Worm (Caenorhabditis elegans): ENCODE data around the gene K04C2.3.
A peak's percentile ranks its signal among the peaks of the same experiment; 100 is the strongest.

The K04C2.3 gene

ce11 chrIII:6863901-6864300 is 9.0 kb upstream of the K04C2.3 start, which contains the start of gene sma-3:
TSS of gene sma-3 (minus strand) at chrIII:6863968.
- peak; percentile 12 for TF ChIP-seq nhr-6 (tag; optimal IDR thresholded peaks at IDR 0.05)
- no peak for TF ChIP-seq Y5F2A.4 (GFP tag; optimal IDR thresholded peaks at IDR 0.05)
- no peak for TF ChIP-seq spr-1 (tag; optimal IDR thresholded peaks at IDR 0.05)
- no peak for TF ChIP-seq nhr-102 (tag; optimal IDR thresholded peaks at IDR 0.05)
- no peak for TF ChIP-seq php-3 (GFP tag; IDR thresholded peaks at IDR 0.05)
- no peak for TF ChIP-seq nhr-41 (GFP tag; IDR thresholded peaks at IDR 0.05)
- no peak for TF ChIP-seq zfp-3 (GFP tag; conservative IDR thresholded peaks at IDR 0.05)
- TF ChIP-seq hlh-30 (tag; optimal IDR thresholded peaks at IDR 0.05; ENCODE audit: insufficient read depth): no peak
- no peak for TF ChIP-seq zip-2 (tag; optimal IDR thresholded peaks at IDR 0.05)
- no peak for TF ChIP-seq skn-1 (tag; optimal IDR thresholded peaks at IDR 0.05)
- no peak for TF ChIP-seq duxl-1 (tag; optimal IDR thresholded peaks at IDR 0.05; ENCODE audit: poor library complexity)
- TF ChIP-seq lin-15B (tag; optimal IDR thresholded peaks at IDR 0.05): no peak
- no peak for TF ChIP-seq F26F4.8 (GFP tag; conservative IDR thresholded peaks at IDR 0.05)
- no peak for TF ChIP-seq ceh-44 (GFP tag; IDR thresholded peaks at IDR 0.05)
- TF ChIP-seq ceh-20 (GFP tag; IDR thresholded peaks at IDR 0.05): no peak
- no peak for TF ChIP-seq zip-11 (GFP tag; IDR thresholded peaks at IDR 0.05)
- no peak for TF ChIP-seq aha-1 (tag)
- TF ChIP-seq dmd-6 (GFP tag; IDR thresholded peaks at IDR 0.05): peak; percentile 55; the same call in 1 of the 2 replicates
- TF ChIP-seq hlh-11 (tag; optimal IDR thresholded peaks at IDR 0.05): peak; percentile 68
- no peak for TF ChIP-seq F44E2.7 (GFP tag; IDR thresholded peaks at IDR 0.05)
- TF ChIP-seq dve-1 (tag; optimal IDR thresholded peaks at IDR 0.05; ENCODE audit: insufficient read depth): peak; percentile 20
- no peak for TF ChIP-seq ztf-11 (tag; optimal IDR thresholded peaks at IDR 0.05)
- TF ChIP-seq tag-97 (GFP tag; IDR thresholded peaks at IDR 0.05): no peak
- TF ChIP-seq snpc-4 (tag; optimal IDR thresholded peaks at IDR 0.05): no peak
- no peak for TF ChIP-seq mdt-29 (GFP tag; IDR thresholded peaks at IDR 0.05)
- TF ChIP-seq lim-7 (GFP tag; IDR thresholded peaks at IDR 0.05): no peak
- TF ChIP-seq F37D6.2 (tag; optimal IDR thresholded peaks at IDR 0.05): no peak
- TF ChIP-seq ces-1 (GFP tag; optimal IDR thresholded peaks at IDR 0.05): no peak
- TF ChIP-seq nhr-237 (tag; optimal IDR thresholded peaks at IDR 0.05): no peak
- peak; percentile 83 for TF ChIP-seq nhr-28 (tag; optimal IDR thresholded peaks at IDR 0.05)
- no peak for TF ChIP-seq Y105C5A.15 (GFP tag; IDR thresholded peaks at IDR 0.05)
- no peak for TF ChIP-seq hif-1 (tag; optimal IDR thresholded peaks at IDR 0.05)
- TF ChIP-seq F10B5.3 (tag; optimal IDR thresholded peaks at IDR 0.05): no peak
- TF ChIP-seq daf-12 (tag; optimal IDR thresholded peaks at IDR 0.05): no peak
- TF ChIP-seq F49E8.2 (tag; optimal IDR thresholded peaks at IDR 0.05; ENCODE audit: borderline replicate concordance): no peak
- TF ChIP-seq lin-29 (GFP tag; IDR thresholded peaks at IDR 0.05): no peak
- TF ChIP-seq attf-4 (tag; optimal IDR thresholded peaks at IDR 0.05): no peak
- TF ChIP-seq nhr-111 (GFP tag; optimal IDR thresholded peaks at IDR 0.05): no peak
- TF ChIP-seq pqm-1 (tag; optimal IDR thresholded peaks at IDR 0.05): peak; percentile 95
- TF ChIP-seq ztf-7 (tag; optimal IDR thresholded peaks at IDR 0.05): no peak
- no peak for TF ChIP-seq dmd-8 (GFP tag; IDR thresholded peaks at IDR 0.05)
- no peak for TF ChIP-seq aly-2 (tag; optimal IDR thresholded peaks at IDR 0.05)
- TF ChIP-seq lin-39 (tag; optimal IDR thresholded peaks at IDR 0.05): no peak
- no peak for TF ChIP-seq hmg-1.1 (GFP tag; IDR thresholded peaks at IDR 0.05)
- TF ChIP-seq nhr-48 (tag; optimal IDR thresholded peaks at IDR 0.05): no peak
- no peak for TF ChIP-seq unc-130 (GFP tag; optimal IDR thresholded peaks at IDR 0.05)
- no peak for TF ChIP-seq madf-9 (GFP tag; conservative IDR thresholded peaks at IDR 0.05)
- peak; percentile 28 for TF ChIP-seq mep-1 (tag; optimal IDR thresholded peaks at IDR 0.05)
- TF ChIP-seq spr-3 (GFP tag; optimal IDR thresholded peaks at IDR 0.05): no peak
- TF ChIP-seq nhr-77 (tag; optimal IDR thresholded peaks at IDR 0.05): peak; percentile 73
- no peak for TF ChIP-seq nhr-42 (GFP tag; IDR thresholded peaks at IDR 0.05)
- TF ChIP-seq jun-1 (tag; optimal IDR thresholded peaks at IDR 0.05): no peak
- TF ChIP-seq tra-1 (GFP tag; IDR thresholded peaks at IDR 0.05): no peak
